Fruit fly (Drosophila melanogaster) whole organism, embryonic: Measurements from ENCODE around the gene Fer3.

ENCODE experiments used
- Adf1 ChIP-seq: fragments of 200-800 bp; sonication (Bioruptor generic); IDR thresholded peaks from 2 replicates; pipeline ENCODE4 v1.3.6; 2022; ENCODE audit warnings: missing biosample characterization, missing genetic modification characterization
- Asciz ChIP-seq: fragments of 200-800 bp; sonication (Bioruptor generic); optimal IDR thresholded peaks from 2 replicates; lab custom pipeline; 2017; ENCODE audit warnings: missing biosample characterization, mild to moderate bottlenecking, missing genetic modification characterization, missing genetic modification reagents
- BEAF-32 ChIP-seq: fragments of 200-800 bp; sonication (Bioruptor generic); optimal IDR thresholded peaks from 3 replicates; lab custom pipeline; 2017; ENCODE audit warnings: missing biosample characterization, missing genetic modification characterization, mild to moderate bottlenecking, moderate library complexity, missing genetic modification reagents
- CG1024 ChIP-seq: fragments of 200-800 bp; sonication (Bioruptor generic); IDR thresholded peaks from 2 replicates; pipeline ENCODE4 v1.3.6; 2022; ENCODE audit warnings: missing biosample characterization, missing genetic modification characterization
- CG10543 ChIP-seq: fragments of 200-800 bp; sonication (Bioruptor generic); optimal IDR thresholded peaks from 3 replicates; lab custom pipeline; 2017; ENCODE audit warnings: missing biosample characterization, mild to moderate bottlenecking, missing genetic modification characterization, moderate library complexity
- CG12769 ChIP-seq: fragments of 200-800 bp; sonication (Bioruptor generic); optimal IDR thresholded peaks from 2 replicates; lab custom pipeline; 2019; ENCODE audit warnings: missing biosample characterization, mild to moderate bottlenecking, missing genetic modification characterization, moderate library complexity
- CG13624 ChIP-seq: fragments of 200-800 bp; sonication (Bioruptor generic); optimal IDR thresholded peaks from 2 replicates; lab custom pipeline; 2016; ENCODE audit warnings: missing biosample characterization, missing genetic modification characterization
- CG17912 ChIP-seq: fragments of 200-800 bp; sonication (Bioruptor generic); optimal IDR thresholded peaks from 2 replicates; lab custom pipeline; 2018; ENCODE audit warnings: missing biosample characterization, mild to moderate bottlenecking, missing genetic modification characterization
- CG31441 ChIP-seq: fragments of 200-800 bp; sonication (Bioruptor generic); IDR thresholded peaks from 2 replicates; pipeline ENCODE4 v1.3.6; 2022; ENCODE audit warnings: missing biosample characterization, missing genetic modification characterization
- CG4730 ChIP-seq: fragments of 200-800 bp; sonication (Bioruptor generic); IDR thresholded peaks from 2 replicates; pipeline ENCODE4 v1.3.6; 2022; ENCODE audit warnings: missing biosample characterization, missing genetic modification characterization
- CG5180 ChIP-seq: fragments of 200-800 bp; sonication (Bioruptor generic); optimal IDR thresholded peaks from 3 replicates; lab custom pipeline; 2017; ENCODE audit warnings: missing biosample characterization, missing genetic modification characterization, mild to moderate bottlenecking, moderate library complexity, missing genetic modification reagents
- CG6272 ChIP-seq: fragments of 200-800 bp; sonication (Bioruptor generic); IDR thresholded peaks from 2 replicates; pipeline ENCODE4 v1.3.6; 2022; ENCODE audit warnings: missing biosample characterization, missing genetic modification characterization
- CG7357 ChIP-seq: fragments of 200-800 bp; sonication (Bioruptor generic); IDR thresholded peaks from 3 replicates; pipeline ENCODE4 v1.3.6; 2022; ENCODE audit warnings: missing biosample characterization, missing genetic modification characterization
- CG8089 ChIP-seq: fragments of 200-800 bp; sonication (Bioruptor generic); optimal IDR thresholded peaks from 3 replicates; lab custom pipeline; 2016; ENCODE audit warnings: missing biosample characterization, missing genetic modification characterization
- D19B ChIP-seq: fragments of 200-800 bp; sonication (Bioruptor generic); optimal IDR thresholded peaks from 2 replicates; lab custom pipeline; 2017; ENCODE audit warnings: missing biosample characterization, mild to moderate bottlenecking, missing genetic modification characterization
- Dad ChIP-seq: fragments of 200-800 bp; sonication (Bioruptor generic); optimal IDR thresholded peaks from 3 replicates; lab custom pipeline; 2016; ENCODE audit warnings: missing biosample characterization, missing genetic modification characterization
- Dll ChIP-seq: fragments of 200-800 bp; sonication (Bioruptor generic); IDR thresholded peaks from 4 replicates; pipeline ENCODE4 v1.3.6; 2022; ENCODE audit warnings: missing biosample characterization, missing genetic modification characterization; ENCODE audit not compliant: partially characterized antibody
- Doc3 ChIP-seq: fragments of 200-800 bp; sonication (Bioruptor generic); IDR thresholded peaks from 3 replicates; pipeline ENCODE4 v1.3.6; 2022; ENCODE audit warnings: missing biosample characterization, missing genetic modification characterization; ENCODE audit not compliant: partially characterized antibody
- HLH4C ChIP-seq: fragments of 200-800 bp; sonication (Bioruptor generic); IDR thresholded peaks from 3 replicates; pipeline ENCODE4 v1.3.6; 2022; ENCODE audit warnings: missing biosample characterization, missing genetic modification characterization; ENCODE audit not compliant: partially characterized antibody
- Hand ChIP-seq: fragments of 200-800 bp; sonication (Bioruptor generic); optimal IDR thresholded peaks from 2 replicates; lab custom pipeline; 2017; ENCODE audit warnings: mild to moderate bottlenecking, missing biosample characterization, missing genetic modification reagents, missing genetic modification characterization
- Hmx ChIP-seq: fragments of 200-800 bp; sonication (Bioruptor generic); optimal IDR thresholded peaks from 2 replicates; lab custom pipeline; 2016; ENCODE audit warnings: missing biosample characterization, missing genetic modification characterization
- Hr51 ChIP-seq, 2 experiments: fragments of 200-800 bp; sonication (Bioruptor generic); optimal IDR thresholded peaks; 2 replicates in 1 of 2; 3 replicates in 1 of 2; lab custom pipeline; 2016 to 2018; ENCODE audit warnings: missing biosample characterization in 2 of 2, missing genetic modification characterization in 2 of 2, mild to moderate bottlenecking in 1 of 2, moderate library complexity in 1 of 2
- Jarid2 ChIP-seq: fragments of 200-800 bp; sonication (Bioruptor generic); optimal IDR thresholded peaks from 3 replicates; lab custom pipeline; 2017; ENCODE audit warnings: mild to moderate bottlenecking, missing biosample characterization, missing genetic modification reagents, missing genetic modification characterization
- Lhr ChIP-seq: fragments of 200-800 bp; sonication (Bioruptor generic); optimal IDR thresholded peaks from 3 replicates; lab custom pipeline; 2017; ENCODE audit warnings: mild to moderate bottlenecking, missing biosample characterization, missing genetic modification reagents, missing genetic modification characterization
- Lim3 ChIP-seq: fragments of 200-800 bp; sonication (Bioruptor generic); IDR thresholded peaks from 2 replicates; pipeline ENCODE4 v1.3.6; 2022; ENCODE audit warnings: missing biosample characterization, missing genetic modification characterization
- MBD-R2 ChIP-seq: fragments of 200-800 bp; sonication (Bioruptor generic); IDR thresholded peaks from 2 replicates; pipeline ENCODE4 v1.3.6; 2022; ENCODE audit warnings: missing biosample characterization, missing genetic modification characterization
- Nf-YB ChIP-seq: fragments of 200-800 bp; sonication (Bioruptor generic); optimal IDR thresholded peaks from 3 replicates; lab custom pipeline; 2019; ENCODE audit warnings: missing biosample characterization, mild to moderate bottlenecking, missing genetic modification characterization, moderate library complexity
- PHDP ChIP-seq: fragments of 200-800 bp; sonication (Bioruptor generic); optimal IDR thresholded peaks from 3 replicates; lab custom pipeline; 2018; ENCODE audit warnings: missing biosample characterization, mild to moderate bottlenecking, missing genetic modification characterization, moderate library complexity
- Sin3A ChIP-seq: fragments of >200 bp; optimal IDR thresholded peaks from 2 replicates; lab custom pipeline; 2018
- Sox100B ChIP-seq: fragments of 200-800 bp; sonication (Bioruptor generic); optimal IDR thresholded peaks from 3 replicates; lab custom pipeline; 2018; ENCODE audit warnings: missing biosample characterization, mild to moderate bottlenecking, missing genetic modification characterization
- Sry-β ChIP-seq: fragments of 200-800 bp; sonication (Bioruptor generic); optimal IDR thresholded peaks from 2 replicates; lab custom pipeline; 2018; ENCODE audit warnings: missing biosample characterization, mild to moderate bottlenecking, missing genetic modification characterization, moderate library complexity
- Ssrp ChIP-seq: fragments of 200-800 bp; sonication (Bioruptor generic); optimal IDR thresholded peaks from 2 replicates; lab custom pipeline; 2018; ENCODE audit warnings: missing biosample characterization, mild to moderate bottlenecking, missing genetic modification characterization, moderate library complexity
- abd-A ChIP-seq: fragments of 200-800 bp; sonication (Bioruptor generic); optimal IDR thresholded peaks from 3 replicates; lab custom pipeline; 2019; ENCODE audit warnings: missing biosample characterization, mild to moderate bottlenecking, missing genetic modification characterization, moderate library complexity
- al ChIP-seq: fragments of 200-800 bp; sonication (Bioruptor generic); IDR thresholded peaks from 2 replicates; pipeline ENCODE4 v1.3.6; 2022; ENCODE audit warnings: missing biosample characterization, missing genetic modification characterization
- bbx ChIP-seq: fragments of 200-800 bp; sonication (Bioruptor generic); IDR thresholded peaks from 2 replicates; pipeline ENCODE4 v1.3.6; 2022; ENCODE audit warnings: missing biosample characterization, missing genetic modification characterization; ENCODE audit not compliant: partially characterized antibody
- br ChIP-seq: fragments of >200 bp; optimal IDR thresholded peaks from 2 replicates; lab custom pipeline; 2017
- chinmo ChIP-seq: fragments of 200-800 bp; sonication (Bioruptor generic); IDR thresholded peaks from 4 replicates; pipeline ENCODE4 v1.3.6; 2022; ENCODE audit warnings: missing biosample characterization, missing genetic modification characterization; ENCODE audit not compliant: partially characterized antibody
- crol ChIP-seq: fragments of 200-800 bp; sonication (Bioruptor generic); IDR thresholded peaks from 2 replicates; pipeline ENCODE4 v1.3.6; 2022; ENCODE audit warnings: missing biosample characterization, missing genetic modification characterization
- dan ChIP-seq: fragments of 200-800 bp; sonication (Bioruptor generic); IDR thresholded peaks from 2 replicates; pipeline ENCODE4 v1.3.6; 2022; ENCODE audit warnings: missing biosample characterization, missing genetic modification characterization
- emc ChIP-seq: fragments of 200-800 bp; sonication (Bioruptor generic); optimal IDR thresholded peaks from 2 replicates; lab custom pipeline; 2016; ENCODE audit warnings: missing biosample characterization, missing genetic modification characterization
- eve ChIP-seq, 2 experiments: fragments of >200 bp; optimal IDR thresholded peaks; 2 replicates each; lab custom pipeline; 2017; ENCODE audit warnings: missing biosample characterization in 2 of 2, missing genetic modification characterization in 2 of 2
- ftz-f1 ChIP-seq: fragments of 200-800 bp; sonication (Bioruptor generic); optimal IDR thresholded peaks from 2 replicates; lab custom pipeline; 2016; ENCODE audit warnings: missing biosample characterization, missing genetic modification characterization
- gsb-n ChIP-seq: fragments of 200-800 bp; sonication (Bioruptor generic); optimal IDR thresholded peaks from 3 replicates; lab custom pipeline; 2018; ENCODE audit warnings: missing biosample characterization, mild to moderate bottlenecking, missing genetic modification characterization
- ind ChIP-seq: fragments of 200-800 bp; sonication (Bioruptor generic); optimal IDR thresholded peaks from 3 replicates; lab custom pipeline; 2016; ENCODE audit warnings: missing biosample characterization, missing genetic modification characterization
- insv ChIP-seq, 2 experiments: fragments of 200-800 bp; sonication (Bioruptor generic); optimal IDR thresholded peaks; 3 replicates each; lab custom pipeline; 2016 to 2018; ENCODE audit warnings: missing biosample characterization in 2 of 2, missing genetic modification characterization in 2 of 2
- phol ChIP-seq: fragments of 200-800 bp; sonication (Bioruptor generic); optimal IDR thresholded peaks from 3 replicates; lab custom pipeline; 2018; ENCODE audit warnings: missing biosample characterization, mild to moderate bottlenecking, missing genetic modification characterization, moderate library complexity
- pnt ChIP-seq: fragments of 200-800 bp; sonication (Bioruptor generic); optimal IDR thresholded peaks from 3 replicates; lab custom pipeline; 2016; ENCODE audit warnings: missing biosample characterization, missing genetic modification characterization
- sc ChIP-seq, 3 experiments: fragments of >200 bp in 2 of 3; fragments of 200-800 bp in 1 of 3; sonication (Bioruptor generic) in 1 of 3; optimal IDR thresholded peaks; 2 replicates in 2 of 3; 3 replicates in 1 of 3; lab custom pipeline; 2017; ENCODE audit warnings: mild to moderate bottlenecking in 1 of 3, missing biosample characterization in 1 of 3, missing genetic modification characterization in 1 of 3, missing genetic modification reagents in 1 of 3
- seq ChIP-seq: fragments of 200-800 bp; sonication (Bioruptor generic); IDR thresholded peaks from 2 replicates; pipeline ENCODE4 v1.3.6; 2022; ENCODE audit warnings: missing biosample characterization, missing genetic modification characterization
- trem ChIP-seq: fragments of 200-800 bp; optimal IDR thresholded peaks from 3 replicates; lab custom pipeline; 2019; ENCODE audit warnings: missing biosample characterization, mild to moderate bottlenecking, missing genetic modification characterization, moderate library complexity
- z ChIP-seq: fragments of 200-800 bp; sonication (Bioruptor generic); IDR thresholded peaks from 3 replicates; pipeline ENCODE4 v1.3.6; 2022; ENCODE audit warnings: missing biosample characterization, missing genetic modification characterization

The Fer3 gene

DNA sequence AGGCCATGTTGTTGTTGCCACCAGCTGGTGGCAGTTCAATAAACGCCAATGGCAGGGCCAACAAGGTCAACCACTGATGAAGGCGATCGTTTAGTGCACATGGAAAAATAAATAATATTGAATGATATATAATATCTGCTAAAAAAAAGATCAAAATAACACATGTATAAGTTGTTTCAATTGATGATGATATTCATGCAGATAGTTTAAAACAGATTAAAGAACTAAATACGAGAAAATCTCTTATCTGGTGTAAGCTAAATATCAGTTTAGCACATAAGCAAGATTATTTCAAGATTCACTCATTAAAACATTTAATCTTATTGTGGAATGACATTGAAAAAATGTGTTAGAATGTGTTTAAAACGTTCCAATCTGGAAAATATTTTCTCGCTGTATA, 30.7 kb downstream of the Fer3 start (continued):
- TF ChIP-seq Sry-β (GFP tag; lab: Kevin White, UChicago) = no peak
- TF ChIP-seq pnt = no peak
- no peak for TF ChIP-seq BEAF-32 (GFP tag; lab: Kevin White, UChicago)
- TF ChIP-seq abd-A (tag; lab: Kevin White, UChicago) = peak; percentile 1
- no peak for TF ChIP-seq Hmx (GFP tag; lab: Kevin White, UChicago)
- no peak for TF ChIP-seq crol (GFP tag; lab: Robert Waterston, UW)
- TF ChIP-seq trem (tag; lab: Kevin White, UChicago) = no peak
- peak; percentile 3 for TF ChIP-seq Nf-YB (GFP tag; lab: Kevin White, UChicago)
- no peak for TF ChIP-seq Lhr (GFP tag; lab: Kevin White, UChicago)
- TF ChIP-seq CG10543 (GFP tag; lab: Kevin White, UChicago) = no peak
- no peak for TF ChIP-seq bbx
- peak; percentile 76 for TF ChIP-seq Sox100B (GFP tag; lab: Kevin White, UChicago)
- TF ChIP-seq Ssrp (tag; lab: Kevin White, UChicago) = peak; percentile 35
- TF ChIP-seq ftz-f1 (GFP tag; lab: Kevin White, UChicago) = peak; percentile 63
- no peak for TF ChIP-seq Dll (GFP tag; lab: Robert Waterston, UW)
- no peak for TF ChIP-seq HLH4C (GFP tag; lab: Robert Waterston, UW)
- peak in 1 of 2 experiments; percentile 83 for TF ChIP-seq Hr51 (GFP tag; optimal IDR thresholded peaks at IDR 0.05; lab: Kevin White, UChicago)
- no peak for TF ChIP-seq Jarid2 (GFP tag; lab: Kevin White, UChicago)
- TF ChIP-seq Adf1 (GFP tag; lab: Robert Waterston, UW) = no peak
- TF ChIP-seq CG13624 (GFP tag; lab: Kevin White, UChicago) = no peak
- TF ChIP-seq chinmo (GFP tag; lab: Robert Waterston, UW) = no peak; the same call in 3 of the 4 replicates
- TF ChIP-seq insv (GFP tag; optimal IDR thresholded peaks at IDR 0.05; lab: Kevin White, UChicago) = no peak
- TF ChIP-seq Hand (GFP tag; lab: Kevin White, UChicago) = no peak
- no peak for TF ChIP-seq z (GFP tag; lab: Robert Waterston, UW)
- no peak for TF ChIP-seq MBD-R2 (GFP tag; lab: Robert Waterston, UW)
- peak; percentile 38; the same call in 1 of the 3 replicates for TF ChIP-seq CG7357 (GFP tag; lab: Robert Waterston, UW)
- TF ChIP-seq gsb-n = peak; percentile 12
- TF ChIP-seq eve (GFP tag; optimal IDR thresholded peaks at IDR 0.05; lab: Kevin White, UChicago) = no peak
- no peak for TF ChIP-seq Lim3 (GFP tag; lab: Robert Waterston, UW)
- TF ChIP-seq al (GFP tag; lab: Robert Waterston, UW) = no peak
- TF ChIP-seq D19B = no peak
- no peak for TF ChIP-seq CG12769 (tag; lab: Kevin White, UChicago)
- TF ChIP-seq CG8089 = no peak
- TF ChIP-seq seq (GFP tag; lab: Robert Waterston, UW) = no peak
- TF ChIP-seq Doc3 = no peak
- TF ChIP-seq CG31441 (GFP tag; lab: Robert Waterston, UW) = peak; percentile 66
- peak; percentile 32 for TF ChIP-seq PHDP (tag; lab: Kevin White, UChicago)
- peak; percentile 34 for TF ChIP-seq ind (GFP tag; lab: Kevin White, UChicago)
- no peak for TF ChIP-seq dan (GFP tag; lab: Robert Waterston, UW)
- TF ChIP-seq Sin3A (lab: Kevin White, UChicago) = no peak
- peak; percentile 13 for TF ChIP-seq CG5180 (GFP tag; lab: Kevin White, UChicago)
- no peak for TF ChIP-seq CG4730 (GFP tag; lab: Robert Waterston, UW)
- no peak for TF ChIP-seq CG6272 (GFP tag; lab: Robert Waterston, UW)
- TF ChIP-seq CG17912 (GFP tag; lab: Kevin White, UChicago) = no peak
- no peak for TF ChIP-seq CG1024 (GFP tag; lab: Robert Waterston, UW)
- TF ChIP-seq emc = no peak
- TF ChIP-seq phol (tag; lab: Kevin White, UChicago) = peak; percentile 61
- TF ChIP-seq sc (optimal IDR thresholded peaks at IDR 0.05; lab: Kevin White, UChicago) = no peak
- TF ChIP-seq sc (GFP tag; optimal IDR thresholded peaks at IDR 0.05; lab: Kevin White, UChicago) = no peak
- no peak for TF ChIP-seq Dad (GFP tag; lab: Kevin White, UChicago)
- TF ChIP-seq Asciz (GFP tag; lab: Kevin White, UChicago) = peak; percentile 45
- TF ChIP-seq br (lab: Kevin White, UChicago) = no peak
